Worm (Caenorhabditis elegans) whole organism, dauer: ENCODE measurements around the gene T16G12.9.

ENCODE experiments used
- unc-62 ChIP-seq: sonication (generic microtip); optimal IDR thresholded peaks from 2 replicates; lab custom pipeline; 2017; ENCODE audit warnings: missing biosample characterization, missing genetic modification reagents, missing genetic modification characterization

The T16G12.9 gene

DNA sequence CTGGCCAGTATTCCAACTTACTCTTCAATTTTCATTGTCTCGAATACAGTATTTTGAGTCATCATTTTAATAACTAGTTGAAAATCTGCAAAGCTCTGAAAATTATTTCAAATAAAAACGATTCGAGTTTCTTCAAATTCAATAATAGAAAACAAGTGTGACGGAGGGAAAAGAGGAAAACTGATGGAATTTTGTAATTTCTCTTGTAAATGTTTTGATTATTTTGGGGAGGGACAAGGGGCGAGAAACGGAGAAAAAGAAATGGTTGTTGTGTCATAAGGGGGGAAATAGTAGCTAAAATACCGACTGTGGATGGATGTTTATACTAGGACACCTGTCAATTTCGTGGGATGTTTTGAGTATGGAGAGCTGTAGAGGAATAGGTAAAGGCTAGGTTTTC, at the start of gene T16G12.9:
T16G12.9 (minus strand) TSS at position 101 of the 400 bp plus-strand sequence.
- TF ChIP-seq unc-62 (GFP tag; lab: Kevin White, UChicago), result no peak

DNA sequence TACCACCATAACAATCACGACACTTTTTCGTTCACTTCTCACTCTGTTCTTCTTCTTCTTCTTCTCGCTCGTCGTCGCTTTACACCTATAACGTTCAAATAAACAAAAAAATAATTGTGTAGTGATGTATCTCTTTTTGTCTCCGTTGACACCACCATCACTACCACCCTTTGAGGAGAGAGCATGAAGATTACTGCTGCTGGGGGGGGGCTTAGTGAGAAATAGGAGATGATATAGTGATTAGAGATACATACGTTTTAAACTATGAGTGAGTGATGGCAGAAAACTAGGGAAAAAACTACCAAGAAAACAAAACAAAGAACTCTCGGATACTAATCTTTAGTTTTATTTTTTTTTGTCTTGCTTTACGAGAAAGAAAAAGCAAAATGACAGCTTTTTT, 48.3 kb upstream of the T16G12.9 start:
- no peak for TF ChIP-seq unc-62 (GFP tag; lab: Kevin White, UChicago)

DNA sequence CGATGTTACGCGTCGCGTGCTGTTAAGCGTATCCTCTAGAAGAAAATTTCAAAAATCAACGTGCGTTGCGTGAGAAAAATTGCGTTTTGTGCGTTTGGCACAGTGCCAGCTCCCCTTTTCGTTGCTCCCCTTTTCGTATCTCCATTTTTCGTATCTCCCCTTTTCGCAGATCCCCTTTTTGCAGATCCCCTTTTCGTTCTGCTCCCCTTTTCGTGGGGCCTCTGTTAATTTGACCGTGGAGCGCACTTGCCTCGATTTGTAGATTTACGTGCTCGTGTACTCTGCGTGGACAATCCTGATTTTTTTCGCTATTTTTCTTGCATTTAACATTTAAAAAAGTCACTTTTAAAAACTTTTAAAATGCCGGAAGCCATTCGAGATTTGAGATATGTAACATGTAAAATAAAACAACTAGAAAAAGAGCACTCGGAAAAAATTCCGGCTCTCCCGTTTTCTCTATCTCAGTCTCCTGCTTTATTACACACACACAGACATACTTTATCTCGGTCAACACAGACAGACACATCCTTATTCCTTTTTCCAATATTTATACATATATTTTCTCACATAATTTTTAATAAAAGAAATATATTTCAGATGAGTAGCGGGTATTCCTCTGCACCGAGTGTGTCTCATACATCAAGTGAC, 45.7 kb upstream of the T16G12.9 start, which contains the start of gene ttll-4:
ttll-4 (plus strand) TSS at position 598 of the 648 bp plus-strand sequence.
- TF ChIP-seq unc-62 (GFP tag; lab: Kevin White, UChicago), result no peak

DNA sequence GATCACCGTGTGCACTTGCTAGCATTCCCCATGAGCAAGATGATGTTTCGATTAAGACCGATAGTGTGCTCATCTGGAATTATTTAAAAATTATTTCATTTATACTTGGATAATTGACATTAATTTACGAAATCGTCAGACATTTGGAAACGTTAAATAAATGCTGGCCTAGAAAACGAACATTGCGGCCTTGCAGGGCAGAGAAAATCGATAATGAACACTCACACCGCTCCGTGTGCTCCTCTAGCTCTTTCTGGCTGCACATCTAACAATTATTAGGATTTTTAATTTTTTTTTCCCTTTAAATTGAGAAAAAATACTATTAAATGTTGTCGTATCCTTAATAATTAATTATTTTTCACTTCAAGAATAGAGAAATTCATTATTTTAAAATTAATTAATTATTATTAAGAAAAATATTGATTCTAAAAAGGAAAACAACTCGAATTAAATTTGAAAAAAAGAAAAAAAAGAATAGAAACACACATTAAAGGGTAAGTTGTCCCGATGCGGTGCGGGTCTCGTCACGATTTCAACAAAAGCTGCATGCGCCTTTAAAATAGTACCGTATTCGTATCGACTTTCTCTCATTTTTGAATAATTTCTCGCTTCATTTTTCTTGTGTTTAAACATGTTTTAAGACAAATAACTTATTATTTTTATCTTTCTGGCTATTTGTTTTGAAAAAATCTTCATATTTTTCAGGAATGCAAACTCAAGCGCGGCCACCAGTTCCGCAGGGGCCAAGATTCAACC, 42.2 kb upstream of the T16G12.9 start, which contains the start of the genes gtf-2H3 and ham-3:
gtf-2H3 (minus strand) TSS at position 73 of the 756 bp plus-strand sequence.
ham-3 (plus strand) TSS at position 706 of the 756 bp plus-strand sequence.
- TF ChIP-seq unc-62 (GFP tag; lab: Kevin White, UChicago), result no peak

DNA sequence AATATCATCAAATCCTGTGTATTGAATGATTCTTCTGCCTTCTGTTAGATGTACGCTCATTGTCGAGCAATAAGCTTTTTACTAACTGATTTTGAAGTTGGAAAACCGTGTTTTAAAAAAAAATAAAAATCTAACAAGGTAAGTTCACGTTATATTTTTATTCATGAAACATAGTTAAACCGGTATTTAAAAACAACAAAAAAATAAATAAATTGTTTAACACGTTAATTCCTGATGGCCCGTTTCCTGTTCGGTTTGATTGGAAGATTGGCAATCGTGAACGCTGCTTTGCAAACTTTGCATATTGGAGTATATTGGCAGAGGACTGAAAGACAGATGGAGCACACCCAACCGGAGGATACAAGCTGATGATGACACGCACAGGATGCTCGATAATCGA, 40.8 kb upstream of the T16G12.9 start, which contains the start of gene ZK1128.3:
ZK1128.3 (minus strand) TSS at position 101 of the 400 bp plus-strand sequence.
- no peak for TF ChIP-seq unc-62 (GFP tag; lab: Kevin White, UChicago)

DNA sequence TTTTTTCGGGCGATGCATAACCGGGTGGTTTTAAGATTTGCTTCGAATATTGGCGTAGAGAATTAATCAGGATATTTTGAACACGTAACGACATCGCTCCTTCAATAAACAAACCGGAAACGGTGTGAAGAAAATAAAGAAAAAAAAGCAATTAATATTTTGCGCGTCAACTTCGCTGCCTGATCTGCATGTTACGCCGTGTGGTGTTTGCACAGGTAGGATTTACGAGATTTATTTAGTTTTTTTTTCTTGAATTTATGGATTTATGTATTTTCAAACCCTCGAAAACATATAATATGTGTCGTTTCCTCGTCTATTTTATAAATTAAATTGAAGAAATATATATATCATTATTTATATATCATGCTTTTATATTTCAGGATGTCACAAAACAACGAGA, 36.6 kb upstream of the T16G12.9 start, which contains the start of the genes ZK1128.1 and mett-10:
ZK1128.1 (minus strand) TSS at position 99 of the 400 bp plus-strand sequence.
mett-10 (plus strand) TSS at position 375 of the 400 bp plus-strand sequence.
- no peak for TF ChIP-seq unc-62 (GFP tag; lab: Kevin White, UChicago)

DNA sequence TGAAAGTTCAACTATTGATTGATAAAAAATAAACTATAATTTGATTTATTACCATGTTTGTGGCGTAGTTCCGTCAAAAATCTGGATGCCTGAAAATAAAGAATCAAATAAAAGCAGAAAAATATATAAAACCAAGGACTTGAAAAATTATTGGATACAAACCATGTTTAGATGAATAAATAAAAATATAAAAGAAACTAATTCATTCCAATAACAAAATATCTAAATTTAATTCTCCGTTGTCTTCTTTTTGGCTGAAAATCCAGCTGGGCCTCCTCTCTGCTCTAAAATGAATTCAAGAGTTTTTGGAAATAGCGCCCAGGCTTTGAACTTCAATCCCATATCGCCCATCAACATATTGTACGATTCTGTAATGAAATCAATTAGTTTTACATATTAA, 34.9 kb upstream of the T16G12.9 start, which contains the start of gene vps-29:
vps-29 (minus strand) TSS at position 101 of the 400 bp plus-strand sequence.
- TF ChIP-seq unc-62 (GFP tag; lab: Kevin White, UChicago), result no peak

DNA sequence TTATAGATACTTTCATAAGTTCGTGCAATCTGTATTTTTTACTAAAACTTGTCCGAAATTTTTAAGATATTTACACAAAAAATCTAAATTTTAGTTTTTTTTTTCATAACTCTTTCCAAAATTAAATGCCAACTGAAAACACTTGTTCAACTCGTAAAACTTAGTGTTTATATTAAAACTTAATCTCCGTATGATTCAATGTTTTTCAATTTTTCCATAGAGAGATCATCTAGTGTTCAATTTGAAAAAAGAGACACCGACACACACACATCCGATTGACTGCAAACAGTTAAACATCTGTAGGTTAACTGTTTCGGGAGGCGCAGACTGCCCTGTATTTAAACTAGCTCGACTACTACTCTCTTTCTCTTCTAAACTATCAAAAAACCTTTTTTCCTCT, 30.9 kb upstream of the T16G12.9 start, which contains the start of gene T16H12.9:
T16H12.9 (plus strand) TSS at position 301 of the 400 bp plus-strand sequence.
- no peak for TF ChIP-seq unc-62 (GFP tag; lab: Kevin White, UChicago)

DNA sequence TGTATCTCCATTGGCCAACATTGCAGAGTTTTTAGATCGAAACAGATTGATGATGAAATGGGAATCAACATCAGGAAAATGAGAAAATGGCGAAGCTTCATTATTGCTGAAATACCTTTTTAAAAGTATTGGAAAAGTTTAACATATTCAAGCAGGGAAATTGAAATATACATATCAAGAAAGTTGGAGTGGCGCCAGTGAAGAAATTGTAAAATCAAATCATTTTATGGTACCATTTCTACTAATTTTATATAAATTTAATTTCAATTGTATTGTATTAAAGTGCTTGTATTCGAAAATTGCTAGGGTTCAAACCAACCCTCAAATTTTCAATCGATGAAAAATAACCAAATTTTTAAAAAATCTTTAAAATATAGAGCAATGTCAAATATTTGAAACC, 28.3 kb upstream of the T16G12.9 start, which contains the start of gene srt-55:
srt-55 (minus strand) TSS at position 101 of the 400 bp plus-strand sequence.
- no peak for TF ChIP-seq unc-62 (GFP tag; lab: Kevin White, UChicago)

DNA sequence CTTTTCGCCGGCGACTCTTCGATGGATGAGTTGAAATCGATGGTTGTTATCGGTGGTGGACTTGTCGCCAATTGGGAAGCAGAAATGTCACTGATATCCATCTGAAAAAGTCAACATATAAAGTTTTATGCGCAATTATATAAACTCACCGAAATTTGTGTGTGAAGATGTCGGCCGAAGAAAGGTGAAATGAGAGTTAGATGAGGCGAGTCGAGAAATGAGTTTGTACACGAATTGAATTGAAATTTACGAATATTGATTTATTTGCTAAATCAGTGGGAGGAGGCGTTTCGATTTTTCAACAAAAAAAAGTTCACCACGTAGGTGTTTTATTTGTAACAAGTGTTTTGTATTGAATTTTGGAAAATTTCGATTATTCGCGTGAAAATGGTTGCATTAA, 23.3 kb upstream of the T16G12.9 start, which contains the start of gene kel-10:
kel-10 (minus strand) TSS at position 101 of the 400 bp plus-strand sequence.
- TF ChIP-seq unc-62 (GFP tag; lab: Kevin White, UChicago), result no peak

DNA sequence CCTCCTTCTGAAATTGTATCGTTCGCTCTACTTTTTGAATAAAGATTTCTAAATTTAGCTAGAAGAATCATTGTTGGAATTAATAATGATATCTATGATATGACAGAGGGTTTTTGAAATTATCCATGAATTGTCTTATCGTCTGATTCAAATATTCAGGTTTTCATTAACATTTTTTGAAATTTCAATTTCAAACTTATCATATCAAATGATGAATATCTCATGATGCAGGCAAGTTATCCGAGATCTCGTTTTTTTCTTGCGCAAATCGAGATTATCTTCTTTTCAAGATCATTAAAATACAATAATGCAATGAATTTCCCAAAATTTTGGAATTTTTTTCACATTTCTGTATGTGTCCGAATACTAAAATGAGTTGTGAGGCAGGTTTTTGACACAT, 19.9 kb upstream of the T16G12.9 start, which contains the start of gene spop-1:
spop-1 (minus strand) TSS at position 101 of the 400 bp plus-strand sequence.
- no peak for TF ChIP-seq unc-62 (GFP tag; lab: Kevin White, UChicago)

DNA sequence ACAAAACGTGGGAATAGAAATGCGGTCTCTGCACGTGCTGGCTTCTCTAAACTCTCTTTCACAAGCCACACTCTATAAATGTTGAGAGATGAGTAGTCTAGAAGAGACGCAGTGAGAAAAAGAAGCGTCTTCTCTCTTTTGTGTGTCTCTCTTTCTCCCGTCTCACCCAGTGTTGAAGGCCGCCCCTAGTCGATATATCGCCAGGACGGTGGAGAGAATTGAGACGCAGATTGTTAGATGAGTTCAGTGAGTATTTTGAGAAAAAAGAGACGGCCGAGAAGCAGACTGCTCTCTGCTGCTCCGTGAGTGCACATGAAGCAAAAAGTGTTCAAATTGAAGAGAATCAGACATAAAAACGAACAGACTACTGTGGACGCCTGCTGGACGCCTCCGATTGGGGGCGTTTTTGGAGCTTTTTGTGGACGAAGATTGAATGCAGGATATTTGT, 18.5 kb upstream of the T16G12.9 start:
- TF ChIP-seq unc-62 (GFP tag; lab: Kevin White, UChicago), result no peak

DNA sequence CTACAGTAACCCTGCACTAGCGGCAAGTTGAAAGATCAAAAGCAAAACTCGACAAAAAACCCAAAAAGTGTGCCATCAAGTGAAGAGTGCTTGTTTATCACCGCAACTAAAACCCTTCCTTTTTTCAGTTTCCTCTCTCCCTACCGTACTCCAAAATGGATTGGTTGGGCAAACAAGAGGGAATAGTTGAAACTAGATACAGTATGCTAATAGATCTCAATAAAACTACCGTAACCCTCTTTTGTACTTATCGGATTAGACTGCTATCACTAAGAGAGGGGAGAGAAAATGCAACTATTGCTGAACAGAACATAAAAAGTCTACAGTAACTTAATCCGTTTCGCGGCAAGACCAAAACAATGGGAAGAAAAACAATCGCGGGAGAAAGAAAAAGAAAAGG, 17.3 kb upstream of the T16G12.9 start:
- TF ChIP-seq unc-62 (GFP tag; lab: Kevin White, UChicago), result no peak

DNA sequence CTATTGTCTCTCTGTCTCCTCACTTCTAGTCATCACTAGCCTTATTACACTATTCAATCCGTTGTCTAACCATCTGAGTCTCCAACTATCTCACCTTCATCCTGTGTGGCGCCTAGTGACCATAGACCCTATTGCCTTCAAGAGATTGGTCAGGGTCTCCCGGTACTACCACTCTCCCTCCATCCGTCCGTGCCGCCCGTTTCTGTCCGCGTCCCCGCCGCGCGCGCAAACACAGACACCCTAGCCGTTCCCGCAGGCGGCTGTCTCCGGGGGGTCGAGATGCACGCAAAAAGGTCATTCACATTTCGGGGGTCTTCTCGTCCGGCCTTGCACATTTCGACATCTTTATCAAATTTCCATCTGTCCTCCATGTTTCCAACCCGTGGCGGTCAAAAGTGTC, 16.5 kb upstream of the T16G12.9 start:
- TF ChIP-seq unc-62 (GFP tag; lab: Kevin White, UChicago), result no peak

DNA sequence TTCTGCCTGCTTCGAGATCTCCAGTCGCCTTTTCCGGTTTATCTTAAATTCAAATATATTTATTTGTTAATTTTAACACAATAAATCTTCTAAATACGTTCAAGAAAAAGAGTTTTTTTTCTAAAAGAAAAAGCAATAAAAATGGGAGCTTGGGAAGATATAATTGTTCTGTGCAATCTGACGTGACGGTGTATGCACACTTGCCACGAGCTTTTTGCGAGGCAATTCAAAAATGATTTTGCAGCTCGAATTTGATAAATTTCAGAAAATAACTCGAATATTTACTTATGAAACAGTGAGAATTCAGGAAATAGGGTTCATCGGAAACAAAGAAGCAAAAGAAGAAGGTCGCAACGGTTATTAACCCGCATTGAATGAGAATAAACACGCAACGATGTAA, 15.0 kb upstream of the T16G12.9 start:
- TF ChIP-seq unc-62 (GFP tag; lab: Kevin White, UChicago), result no peak

DNA sequence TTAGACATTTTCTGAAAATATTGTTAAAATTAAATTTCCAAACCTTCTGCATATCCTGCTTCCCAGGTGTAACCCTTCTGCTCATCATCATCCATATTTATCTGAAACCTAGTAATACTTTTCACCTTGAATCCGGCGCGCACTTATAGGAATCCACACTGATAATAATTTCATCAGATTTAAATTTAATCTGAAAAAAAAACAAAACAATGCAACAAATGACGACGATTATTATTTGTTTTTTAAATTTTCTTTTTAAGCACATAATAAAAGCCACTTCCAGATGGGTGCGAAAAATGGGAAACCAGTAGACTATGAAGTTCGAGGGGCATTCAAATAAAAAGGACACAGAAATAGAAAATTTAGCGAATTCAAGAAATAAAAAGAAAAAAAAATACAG, 12.6 kb upstream of the T16G12.9 start, which contains the start of gene gtf-2H2C:
gtf-2H2C (minus strand) TSS at position 101 of the 400 bp plus-strand sequence.
- TF ChIP-seq unc-62 (GFP tag; lab: Kevin White, UChicago), result no peak
